Fruit fly (Drosophila melanogaster): ENCODE measurements around the gene CG4650.

dm6 chr2L:14744121-14744520, 30.7 kb downstream of the CG4650 start, which contains the start of gene CG42681:
- no peak for TF ChIP-seq CG10348 (GFP tag; IDR thresholded peaks at IDR 0.05)
- TF ChIP-seq EcR (GFP tag; optimal IDR thresholded peaks at IDR 0.05) = no peak
- TF ChIP-seq CG9948 (tag; optimal IDR thresholded peaks at IDR 0.05) = no peak

All from whole organism, pupa.